Worm (Caenorhabditis elegans) whole organism, L2 larva: ENCODE data around the gene nlp-41.

Experiments
- Y55F3AM.14 ChIP-seq: fragments of 200-800 bp; sonication (Bioruptor generic); optimal IDR thresholded peaks from 2 replicates; lab custom pipeline; 2018; ENCODE audit warnings: mild to moderate bottlenecking, missing genetic modification characterization, missing compliant biosample characterization
- ZK546.5 ChIP-seq: sonication (generic microtip); optimal IDR thresholded peaks from 2 replicates; lab custom pipeline; 2017; ENCODE audit warnings: missing biosample characterization, missing genetic modification characterization
- aly-2 ChIP-seq: fragments of 150-350 bp; optimal IDR thresholded peaks from 2 replicates; lab custom pipeline; 2014; ENCODE audit warnings: missing biosample characterization, missing genetic modification characterization
- ama-1 ChIP-seq: fragments of 150-350 bp; optimal IDR thresholded peaks from 2 replicates; lab custom pipeline; 2018; ENCODE audit warnings: inconsistent platforms
- blmp-1 ChIP-seq: sonication (generic microtip); optimal IDR thresholded peaks from 2 replicates; lab custom pipeline; 2017; ENCODE audit warnings: missing genetic modification characterization, mild to moderate bottlenecking, missing compliant biosample characterization, antibody characterized with exemption, moderate library complexity; ENCODE audit not compliant: insufficient read depth
- ceh-16 ChIP-seq: fragments of 150-350 bp; optimal IDR thresholded peaks from 2 replicates; lab custom pipeline; 2014; ENCODE audit warnings: missing biosample characterization, missing genetic modification characterization
- ceh-82 ChIP-seq: fragments of 150-350 bp; optimal IDR thresholded peaks from 2 replicates; lab custom pipeline; 2014; ENCODE audit warnings: missing biosample characterization, missing genetic modification characterization
- crh-2 ChIP-seq: sonication (generic microtip); optimal IDR thresholded peaks from 2 replicates; lab custom pipeline; 2017; ENCODE audit warnings: missing biosample characterization, missing genetic modification characterization
- dmd-4 ChIP-seq: sonication (generic microtip); optimal IDR thresholded peaks from 2 replicates; lab custom pipeline; 2017; ENCODE audit warnings: missing biosample characterization, missing genetic modification characterization
- egl-27 ChIP-seq: sonication (generic microtip); optimal IDR thresholded peaks from 3 replicates; lab custom pipeline; 2017; ENCODE audit warnings: missing biosample characterization, missing genetic modification reagents, missing genetic modification characterization
- elt-1 ChIP-seq: fragments of 150-350 bp; optimal IDR thresholded peaks from 2 replicates; lab custom pipeline; 2014; ENCODE audit warnings: missing biosample characterization, missing genetic modification characterization
- elt-3 ChIP-seq: sonication (generic microtip); optimal IDR thresholded peaks from 2 replicates; lab custom pipeline; 2017; ENCODE audit warnings: missing biosample characterization, missing genetic modification characterization
- fos-1 ChIP-seq: fragments of 150-350 bp; optimal IDR thresholded peaks from 2 replicates; lab custom pipeline; 2014; ENCODE audit warnings: missing biosample characterization, missing genetic modification characterization
- gmeb-1 ChIP-seq: fragments of 150-350 bp; optimal IDR thresholded peaks from 2 replicates; lab custom pipeline; 2014; ENCODE audit warnings: missing biosample characterization, missing genetic modification characterization
- lin-11 ChIP-seq: fragments of 150-350 bp; sonication (generic microtip); optimal IDR thresholded peaks from 2 replicates; lab custom pipeline; 2014; ENCODE audit warnings: missing biosample characterization, missing genetic modification characterization, inconsistent platforms, mixed read lengths
- lin-13 ChIP-seq: fragments of 150-350 bp; optimal IDR thresholded peaks from 2 replicates; lab custom pipeline; 2014; ENCODE audit warnings: missing biosample characterization, missing genetic modification reagents, missing genetic modification characterization
- lin-39 ChIP-seq: fragments of 150-350 bp; optimal IDR thresholded peaks from 2 replicates; lab custom pipeline; 2014; ENCODE audit warnings: missing biosample characterization, missing genetic modification reagents, missing genetic modification characterization
- mbf-1 ChIP-seq: sonication (generic microtip); optimal IDR thresholded peaks from 2 replicates; lab custom pipeline; 2017; ENCODE audit warnings: missing biosample characterization, missing genetic modification characterization
- nhr-10 ChIP-seq: sonication (generic microtip); optimal IDR thresholded peaks from 2 replicates; lab custom pipeline; 2017; ENCODE audit warnings: missing biosample characterization, missing genetic modification characterization
- nhr-12 ChIP-seq: fragments of 150-350 bp; optimal IDR thresholded peaks from 2 replicates; lab custom pipeline; 2014; ENCODE audit warnings: missing biosample characterization, missing genetic modification characterization
- nhr-237 ChIP-seq: fragments of 150-350 bp; optimal IDR thresholded peaks from 2 replicates; lab custom pipeline; 2014; ENCODE audit warnings: missing biosample characterization, missing genetic modification characterization
- nhr-25 ChIP-seq: fragments of 150-350 bp; sonication (generic microtip); optimal IDR thresholded peaks from 3 replicates; lab custom pipeline; 2014; ENCODE audit warnings: missing biosample characterization, missing genetic modification characterization
- nhr-6 ChIP-seq: fragments of 150-350 bp; optimal IDR thresholded peaks from 2 replicates; lab custom pipeline; 2014; ENCODE audit warnings: missing biosample characterization, missing genetic modification characterization
- nhr-77 ChIP-seq: fragments of 150-350 bp; optimal IDR thresholded peaks from 2 replicates; lab custom pipeline; 2014; ENCODE audit warnings: missing biosample characterization, missing genetic modification characterization
- peb-1 ChIP-seq: fragments of 150-350 bp; optimal IDR thresholded peaks from 2 replicates; lab custom pipeline; 2014; ENCODE audit warnings: missing biosample characterization, missing genetic modification characterization
- sma-3 ChIP-seq: sonication (generic microtip); optimal IDR thresholded peaks from 2 replicates; lab custom pipeline; 2016; ENCODE audit warnings: missing genetic modification reagents, missing genetic modification characterization, missing compliant biosample characterization
- sma-9 ChIP-seq, 2 experiments: fragments of 150-350 bp in 1 of 2; sonication (generic microtip) in 1 of 2; optimal IDR thresholded peaks; 2 replicates each; lab custom pipeline; 2014 to 2016; ENCODE audit warnings: missing genetic modification characterization in 2 of 2, mild to moderate bottlenecking in 1 of 2, missing biosample characterization in 1 of 2, missing compliant biosample characterization in 1 of 2, missing genetic modification reagents in 1 of 2, moderate library complexity in 1 of 2
- snpc-4 ChIP-seq: fragments of 150-350 bp; optimal IDR thresholded peaks from 2 replicates; lab custom pipeline; 2014; ENCODE audit warnings: missing biosample characterization, missing genetic modification characterization
- unc-39 ChIP-seq: fragments of 150-350 bp; optimal IDR thresholded peaks from 2 replicates; lab custom pipeline; 2014; ENCODE audit warnings: missing biosample characterization, missing genetic modification characterization
- unc-55 ChIP-seq: fragments of 150-350 bp; sonication (generic microtip); optimal IDR thresholded peaks from 3 replicates; lab custom pipeline; 2014; ENCODE audit warnings: missing biosample characterization, missing genetic modification reagents, missing genetic modification characterization
- unc-62 ChIP-seq: fragments of 150-350 bp; optimal IDR thresholded peaks from 2 replicates; lab custom pipeline; 2014; ENCODE audit warnings: missing biosample characterization, missing genetic modification reagents, missing genetic modification characterization
- zag-1 ChIP-seq: fragments of 150-350 bp; optimal IDR thresholded peaks from 2 replicates; lab custom pipeline; 2014; ENCODE audit warnings: missing biosample characterization, missing genetic modification characterization
- ztf-1 ChIP-seq: fragments of 200-800 bp; sonication (Bioruptor generic); conservative IDR thresholded peaks from 2 replicates; pipeline ENCODE4 v1.3.6; 2022; ENCODE audit warnings: missing genetic modification characterization, missing compliant biosample characterization
- ztf-4 ChIP-seq: fragments of 150-350 bp; optimal IDR thresholded peaks from 2 replicates; lab custom pipeline; 2014; ENCODE audit warnings: missing biosample characterization, missing genetic modification characterization

nlp-41 gene

DNA sequence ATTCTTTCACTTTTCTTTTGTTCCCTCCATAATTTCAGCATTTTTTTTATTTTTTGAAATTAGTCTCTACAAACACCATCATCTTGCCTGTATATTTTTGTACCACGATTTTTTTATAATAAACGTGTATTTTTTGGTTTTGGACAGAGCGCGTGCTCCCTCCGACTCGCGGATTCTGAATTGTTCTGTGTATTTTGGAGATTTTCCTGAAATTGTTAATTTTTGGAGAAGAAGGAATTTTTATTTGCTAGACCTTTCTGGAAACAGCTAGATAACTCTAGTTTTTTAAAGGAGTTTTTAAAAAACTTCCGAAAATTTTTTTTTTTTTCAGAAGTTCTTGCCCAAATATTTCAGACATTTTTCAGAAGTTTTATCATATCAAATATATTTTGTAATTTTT, 25.7 kb downstream of the nlp-41 start, which contains the start of gene C01G12.13:
Gene C01G12.13 (plus strand): TSS at position 301 of the 400 bp plus-strand sequence.
- TF ChIP-seq snpc-4, result no peak
- no peak for TF ChIP-seq nhr-6 (tag; lab: Kevin White, UChicago)
- TF ChIP-seq gmeb-1 (tag; lab: Kevin White, UChicago), result no peak
- no peak for TF ChIP-seq ceh-16 (tag; lab: Kevin White, UChicago)
- TF ChIP-seq ztf-4 (tag; lab: Kevin White, UChicago), result no peak
- no peak for TF ChIP-seq crh-2 (tag; lab: Kevin White, UChicago)

ce11 chrII:14578013-14578412, 27.3 kb downstream of the nlp-41 start, which contains the start of gene nspb-7:
Gene nspb-7, plus strand, starts transcription at chrII:14578313.
- no peak for TF ChIP-seq aly-2 (tag; lab: Kevin White, UChicago)
- no peak for TF ChIP-seq elt-1 (tag; lab: Kevin White, UChicago)
- TF ChIP-seq unc-62, result no peak
- no peak for TF ChIP-seq blmp-1 (tag; lab: Kevin White, UChicago)
- no peak for TF ChIP-seq nhr-237
- no peak for TF ChIP-seq sma-3 (GFP tag; lab: Kevin White, UChicago)
- no peak for TF ChIP-seq dmd-4 (tag; lab: Kevin White, UChicago)
- no peak for TF ChIP-seq sma-9 (GFP tag; optimal IDR thresholded peaks at IDR 0.05; lab: Kevin White, UChicago)
- no peak for TF ChIP-seq sma-9 (tag; optimal IDR thresholded peaks at IDR 0.05; lab: Kevin White, UChicago)
- no peak for TF ChIP-seq unc-55 (GFP tag; lab: Kevin White, UChicago)
- TF ChIP-seq ama-1 (lab: Kevin White, UChicago), result no peak
- no peak for TF ChIP-seq ZK546.5 (tag; lab: Kevin White, UChicago)
- no peak for TF ChIP-seq nhr-25 (tag; lab: Kevin White, UChicago)
- no peak for TF ChIP-seq lin-13 (GFP tag; lab: Kevin White, UChicago)
- TF ChIP-seq nhr-10 (tag; lab: Kevin White, UChicago), result no peak
- TF ChIP-seq nhr-12 (tag; lab: Kevin White, UChicago), result no peak
- no peak for TF ChIP-seq peb-1 (tag; lab: Kevin White, UChicago)
- TF ChIP-seq, all 48 proteins: peak for 0

DNA sequence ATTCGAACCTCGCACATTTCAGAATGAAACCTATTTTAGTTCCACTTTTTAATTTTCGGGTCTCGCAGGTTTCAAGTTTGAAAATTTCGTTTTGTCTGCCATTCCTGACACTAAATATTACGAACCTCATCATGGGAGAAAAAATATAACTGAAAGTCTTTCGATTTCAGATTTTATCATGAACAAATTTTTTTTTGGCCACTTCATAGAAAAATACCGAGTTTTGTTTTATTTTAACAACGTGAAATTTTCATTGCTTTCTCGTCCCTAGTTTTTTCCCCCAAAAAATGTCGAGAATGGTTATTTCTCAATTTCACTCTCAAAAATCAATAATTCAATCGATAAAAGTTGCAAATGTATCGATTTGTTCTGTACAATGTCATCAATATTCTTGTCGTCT, 28.0 kb downstream of the nlp-41 start, which contains the start of gene C01G12.9:
Gene C01G12.9 (plus strand): TSS at position 301 of the 400 bp plus-strand sequence.
- no peak for TF ChIP-seq unc-55 (GFP tag; lab: Kevin White, UChicago)
- TF ChIP-seq ztf-1 (GFP tag; lab: Robert Waterston, UW), result no peak
- no peak for TF ChIP-seq egl-27 (tag; lab: Kevin White, UChicago)
- no peak for TF ChIP-seq nhr-6 (tag; lab: Kevin White, UChicago)
- no peak for TF ChIP-seq ceh-82 (tag; lab: Kevin White, UChicago)

DNA sequence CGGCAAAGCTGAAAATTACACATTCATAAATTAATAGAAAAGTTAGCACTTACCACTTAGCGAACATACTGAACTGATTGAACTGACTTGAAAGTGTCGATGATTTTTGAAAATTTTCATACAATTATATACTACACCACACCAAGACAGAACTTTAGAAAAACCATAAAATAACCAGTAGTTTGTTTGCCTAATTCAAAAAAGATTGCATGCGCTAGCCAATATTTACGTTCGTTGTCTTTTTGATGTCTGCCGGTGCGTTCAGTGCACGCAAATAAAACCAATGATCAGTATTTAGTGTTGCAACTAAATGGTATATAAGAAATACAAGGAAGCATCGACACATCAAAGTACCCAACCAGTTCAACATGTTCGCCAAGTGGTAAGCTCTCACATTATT, 29.8 kb downstream of the nlp-41 start, which contains the start of the genes nspb-8 and nspb-9:
Gene nspb-8 (minus strand): TSS at position 101 of the 400 bp plus-strand sequence.
Gene nspb-9 (plus strand): TSS at position 311 of the 400 bp plus-strand sequence.
- no peak for TF ChIP-seq ZK546.5 (tag; lab: Kevin White, UChicago)

ce11 chrII:14582206-14582605, 31.5 kb downstream of the nlp-41 start, which contains the start of gene C01G12.3:
Gene C01G12.3, minus strand, starts transcription at chrII:14582306.
- TF ChIP-seq fos-1 (tag; lab: Kevin White, UChicago) (no peak), aly-2 (tag; lab: Kevin White, UChicago) (no peak), sma-9 (GFP tag; optimal IDR thresholded peaks at IDR 0.05; lab: Kevin White, UChicago) (no peak), sma-9 (tag; optimal IDR thresholded peaks at IDR 0.05; lab: Kevin White, UChicago) (no peak), lin-39 (tag; lab: Kevin White, UChicago) (no peak), elt-1 (tag; lab: Kevin White, UChicago) (no peak), ceh-16 (tag; lab: Kevin White, UChicago) (no peak), egl-27 (tag; lab: Kevin White, UChicago) (no peak), nhr-10 (tag; lab: Kevin White, UChicago) (no peak), elt-3 (tag; lab: Kevin White, UChicago) (no peak), nhr-237 (no peak), unc-39 (tag; lab: Kevin White, UChicago) (no peak), nhr-12 (tag; lab: Kevin White, UChicago) (no peak), nhr-77 (no peak), mbf-1 (tag; lab: Kevin White, UChicago) (no peak), Y55F3AM.14 (no peak), sma-3 (GFP tag; lab: Kevin White, UChicago) (no peak), ztf-1 (GFP tag; lab: Robert Waterston, UW) (no peak), zag-1 (tag; lab: Kevin White, UChicago) (no peak), lin-11 (tag; lab: Kevin White, UChicago) (no peak), crh-2 (tag; lab: Kevin White, UChicago) (no peak)
